Fruit fly (Drosophila melanogaster) whole organism, pupa: Measurements from ENCODE around the gene Pez.

Experiments
- CG10348 ChIP-seq: fragments of 200-800 bp; sonication (Bioruptor generic); IDR thresholded peaks from 2 replicates; pipeline ENCODE4 v1.3.6; 2022; ENCODE audit warnings: missing biosample characterization, missing genetic modification characterization
- CG13204 ChIP-seq: fragments of 200-800 bp; sonication (Bioruptor generic); optimal IDR thresholded peaks from 2 replicates; lab custom pipeline; 2018; ENCODE audit warnings: missing biosample characterization, mild to moderate bottlenecking, missing genetic modification characterization, moderate library complexity
- CG14655 ChIP-seq: fragments of 200-800 bp; sonication (Bioruptor generic); optimal IDR thresholded peaks from 3 replicates; lab custom pipeline; 2017; ENCODE audit warnings: mild to moderate bottlenecking, missing biosample characterization, missing genetic modification reagents, missing genetic modification characterization
- CG17806 ChIP-seq: fragments of 200-800 bp; sonication (Bioruptor generic); optimal IDR thresholded peaks from 2 replicates; lab custom pipeline; 2018; ENCODE audit warnings: missing biosample characterization, mild to moderate bottlenecking, missing genetic modification characterization, moderate library complexity
- CG9948 ChIP-seq: fragments of 200-800 bp; sonication (Bioruptor generic); optimal IDR thresholded peaks from 2 replicates; lab custom pipeline; 2018; ENCODE audit warnings: missing biosample characterization, mild to moderate bottlenecking, missing genetic modification characterization, moderate library complexity
- D1 ChIP-seq: fragments of 200-800 bp; sonication (Bioruptor generic); optimal IDR thresholded peaks from 2 replicates; lab custom pipeline; 2018; ENCODE audit warnings: missing biosample characterization, mild to moderate bottlenecking, missing genetic modification characterization, moderate library complexity
- EcR ChIP-seq: fragments of 200-800 bp; sonication (Bioruptor generic); optimal IDR thresholded peaks from 3 replicates; lab custom pipeline; 2019; ENCODE audit warnings: missing biosample characterization, missing genetic modification characterization, mild to moderate bottlenecking, moderate library complexity, missing genetic modification reagents
- Ets98B ChIP-seq: fragments of 200-800 bp; sonication (Bioruptor generic); IDR thresholded peaks from 2 replicates; pipeline ENCODE4 v1.3.6; 2022; ENCODE audit warnings: missing biosample characterization, missing genetic modification characterization
- Snoo ChIP-seq: fragments of 200-800 bp; sonication (Bioruptor generic); optimal IDR thresholded peaks from 3 replicates; lab custom pipeline; 2017; ENCODE audit warnings: missing biosample characterization, mild to moderate bottlenecking, missing genetic modification characterization, inconsistent platforms
- fd96Ca ChIP-seq: fragments of 200-800 bp; sonication (Bioruptor generic); IDR thresholded peaks from 3 replicates; pipeline ENCODE4 v1.3.6; 2022; ENCODE audit warnings: missing biosample characterization, missing genetic modification characterization
- rn ChIP-seq: fragments of 200-800 bp; sonication (Bioruptor generic); IDR thresholded peaks from 2 replicates; pipeline ENCODE4 v1.3.6; 2022; ENCODE audit warnings: missing biosample characterization, missing genetic modification characterization

- TF ChIP-seq CG17806 (tag; lab: Kevin White, UChicago): no peak
- no peak for TF ChIP-seq CG13204 (GFP tag; lab: Kevin White, UChicago)
- TF ChIP-seq EcR (GFP tag; lab: Kevin White, UChicago): no peak
- TF ChIP-seq CG10348 (GFP tag; lab: Robert Waterston, UW): no peak
- no peak for TF ChIP-seq CG9948 (tag; lab: Kevin White, UChicago)
- TF ChIP-seq fd96Ca: no peak
- no peak for TF ChIP-seq Snoo (tag; lab: Kevin White, UChicago)
- TF ChIP-seq Ets98B (GFP tag; lab: Robert Waterston, UW): no peak
- TF ChIP-seq D1 (tag; lab: Kevin White, UChicago): no peak
- no peak for TF ChIP-seq CG14655 (GFP tag; lab: Kevin White, UChicago)
- TF ChIP-seq rn: no peak
These were observed 14.7 kb downstream of the Pez start, which contains the start of gene PDZ-GEF for dm6 chr2L:6323536-6324385.
